Worm (Caenorhabditis elegans): ENCODE data around the gene npr-36.

DNA sequence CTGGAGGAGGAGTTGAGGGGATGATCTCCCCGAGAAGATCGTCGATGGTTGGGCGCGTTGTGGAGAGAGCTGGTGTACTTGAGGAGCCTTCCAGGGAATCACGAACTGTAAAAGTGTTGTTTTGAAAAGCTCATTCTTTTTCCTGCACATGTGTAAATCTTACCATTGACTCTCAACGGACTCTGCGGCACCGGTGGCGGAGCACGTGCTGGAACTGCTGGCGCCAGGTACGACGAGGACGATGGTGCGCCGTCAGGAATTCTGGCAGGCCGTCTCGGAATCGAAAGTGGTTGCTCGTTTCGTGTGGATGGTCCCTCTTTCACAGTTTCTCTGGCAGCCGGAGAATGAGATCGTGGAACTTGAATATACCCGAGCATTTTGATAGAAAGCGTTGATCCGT lies 24.8 kb downstream of the npr-36 start:
- no peak for TF ChIP-seq fos-1 (tag; optimal IDR thresholded peaks at IDR 0.05)
- no peak for TF ChIP-seq aly-2 (tag; optimal IDR thresholded peaks at IDR 0.05)
- no peak for TF ChIP-seq unc-62 (GFP tag; optimal IDR thresholded peaks at IDR 0.05)
- TF ChIP-seq lsy-2 (tag; optimal IDR thresholded peaks at IDR 0.05): no peak
- TF ChIP-seq egl-27 (tag; optimal IDR thresholded peaks at IDR 0.05): no peak
- TF ChIP-seq sem-4 (tag; optimal IDR thresholded peaks at IDR 0.05): no peak
- TF ChIP-seq ama-1 (optimal IDR thresholded peaks at IDR 0.05): no peak
- TF ChIP-seq nhr-25 (tag; optimal IDR thresholded peaks at IDR 0.05): no peak
- no peak for TF ChIP-seq skn-1 (tag; optimal IDR thresholded peaks at IDR 0.05)
